Worm (Caenorhabditis elegans) whole organism, L3 larva: ENCODE data around the gene pat-6.

Experiments used
- ZK546.5 ChIP-seq: sonication (generic microtip); optimal IDR thresholded peaks from 2 replicates; lab custom pipeline; 2017; ENCODE audit warnings: missing biosample characterization, missing genetic modification characterization
- aly-2 ChIP-seq: fragments of 150-350 bp; optimal IDR thresholded peaks from 2 replicates; lab custom pipeline; 2014; ENCODE audit warnings: missing biosample characterization, missing genetic modification characterization
- ama-1 ChIP-seq: fragments of 150-350 bp; optimal IDR thresholded peaks from 2 replicates; lab custom pipeline; 2018
- ceh-28 ChIP-seq: fragments of 150-350 bp; optimal IDR thresholded peaks from 2 replicates; lab custom pipeline; 2014; ENCODE audit warnings: missing biosample characterization, missing genetic modification reagents, missing genetic modification characterization
- ceh-82 ChIP-seq: fragments of 150-350 bp; optimal IDR thresholded peaks from 2 replicates; lab custom pipeline; 2014; ENCODE audit warnings: missing biosample characterization, missing genetic modification characterization
- ceh-9 ChIP-seq: sonication (generic microtip); optimal IDR thresholded peaks from 2 replicates; lab custom pipeline; 2018; ENCODE audit warnings: missing biosample characterization, missing genetic modification characterization
- egl-5 ChIP-seq: fragments of 150-350 bp; optimal IDR thresholded peaks from 2 replicates; lab custom pipeline; 2017; ENCODE audit warnings: missing biosample characterization, missing genetic modification reagents, missing genetic modification characterization, inconsistent platforms
- elt-1 ChIP-seq: fragments of 150-350 bp; optimal IDR thresholded peaks from 2 replicates; lab custom pipeline; 2014; ENCODE audit warnings: missing biosample characterization, missing genetic modification characterization
- elt-2 ChIP-seq: sonication (generic microtip); optimal IDR thresholded peaks from 2 replicates; lab custom pipeline; 2016; ENCODE audit warnings: missing genetic modification reagents, mild to moderate bottlenecking, missing genetic modification characterization, missing compliant biosample characterization
- elt-3 ChIP-seq, 3 experiments: fragments of 150-350 bp in 1 of 3; sonication (generic microtip) in 2 of 3; optimal IDR thresholded peaks; 2 replicates in 2 of 3; 4 replicates in 1 of 3; lab custom pipeline; 2014 to 2017; ENCODE audit warnings: missing biosample characterization in 3 of 3, missing genetic modification characterization in 3 of 3
- eor-1 ChIP-seq, 2 experiments: fragments of 150-350 bp; optimal IDR thresholded peaks; 2 replicates each; lab custom pipeline; 2014 to 2018; ENCODE audit warnings: missing biosample characterization in 2 of 2, missing genetic modification characterization in 2 of 2
- fkh-10 ChIP-seq: sonication (generic microtip); optimal IDR thresholded peaks from 2 replicates; lab custom pipeline; 2017; ENCODE audit warnings: missing biosample characterization, missing genetic modification reagents, missing genetic modification characterization
- fkh-2 ChIP-seq: fragments of 150-350 bp; optimal IDR thresholded peaks from 2 replicates; lab custom pipeline; 2014; ENCODE audit warnings: missing biosample characterization, missing genetic modification reagents, missing genetic modification characterization
- fos-1 ChIP-seq: fragments of 150-350 bp; optimal IDR thresholded peaks from 2 replicates; lab custom pipeline; 2014; ENCODE audit warnings: missing biosample characterization, missing genetic modification characterization
- jun-1 ChIP-seq: fragments of 150-350 bp; optimal IDR thresholded peaks from 2 replicates; lab custom pipeline; 2014; ENCODE audit warnings: missing biosample characterization, missing genetic modification reagents, missing genetic modification characterization
- lin-15B ChIP-seq: fragments of 150-350 bp; optimal IDR thresholded peaks from 2 replicates; lab custom pipeline; 2014; ENCODE audit warnings: missing biosample characterization, missing genetic modification characterization
- mml-1 ChIP-seq: fragments of 150-350 bp; sonication (generic microtip); optimal IDR thresholded peaks from 3 replicates; lab custom pipeline; 2014; ENCODE audit warnings: missing biosample characterization, missing genetic modification characterization
- nfya-1 ChIP-seq: sonication (generic microtip); optimal IDR thresholded peaks from 2 replicates; lab custom pipeline; 2017; ENCODE audit warnings: missing genetic modification characterization, mild to moderate bottlenecking, missing compliant biosample characterization, antibody characterized with exemption, moderate library complexity; ENCODE audit not compliant: insufficient read depth
- nhr-11 ChIP-seq: fragments of 150-350 bp; optimal IDR thresholded peaks from 2 replicates; lab custom pipeline; 2014; ENCODE audit warnings: missing biosample characterization, missing genetic modification characterization
- nhr-12 ChIP-seq: fragments of 150-350 bp; optimal IDR thresholded peaks from 2 replicates; lab custom pipeline; 2014; ENCODE audit warnings: missing biosample characterization, missing genetic modification characterization
- nhr-23 ChIP-seq: fragments of 150-350 bp; optimal IDR thresholded peaks from 2 replicates; lab custom pipeline; 2014; ENCODE audit warnings: missing biosample characterization, missing genetic modification reagents, missing genetic modification characterization
- nhr-237 ChIP-seq: fragments of 150-350 bp; optimal IDR thresholded peaks from 2 replicates; lab custom pipeline; 2014; ENCODE audit warnings: missing biosample characterization, missing genetic modification characterization
- nhr-25 ChIP-seq: sonication (generic microtip); optimal IDR thresholded peaks from 2 replicates; lab custom pipeline; 2017; ENCODE audit warnings: missing biosample characterization, missing genetic modification characterization
- nhr-28 ChIP-seq: fragments of 150-350 bp; optimal IDR thresholded peaks from 2 replicates; lab custom pipeline; 2014; ENCODE audit warnings: missing biosample characterization, missing genetic modification characterization
- nhr-43 ChIP-seq: sonication (generic microtip); optimal IDR thresholded peaks from 2 replicates; lab custom pipeline; 2016; ENCODE audit warnings: mild to moderate bottlenecking, missing genetic modification characterization, missing compliant biosample characterization; ENCODE audit not compliant: poor library complexity, severe bottlenecking
- nhr-76 ChIP-seq: fragments of 150-350 bp; sonication (generic microtip); optimal IDR thresholded peaks from 5 replicates; lab custom pipeline; 2014; ENCODE audit warnings: missing biosample characterization, missing genetic modification characterization
- nhr-77 ChIP-seq: fragments of 150-350 bp; optimal IDR thresholded peaks from 2 replicates; lab custom pipeline; 2014; ENCODE audit warnings: missing biosample characterization, missing genetic modification characterization
- pha-4 ChIP-seq: fragments of 150-350 bp; optimal IDR thresholded peaks from 2 replicates; lab custom pipeline; 2014; ENCODE audit warnings: missing biosample characterization, missing genetic modification reagents, missing genetic modification characterization
- pqm-1 ChIP-seq: fragments of 150-350 bp; optimal IDR thresholded peaks from 2 replicates; lab custom pipeline; 2017; ENCODE audit warnings: missing biosample characterization, missing genetic modification characterization, inconsistent platforms
- sea-2 ChIP-seq: fragments of 150-350 bp; sonication (generic microtip); optimal IDR thresholded peaks from 4 replicates; lab custom pipeline; 2014; ENCODE audit warnings: missing biosample characterization, missing genetic modification reagents, missing genetic modification characterization
- skn-1 ChIP-seq: fragments of 150-350 bp; optimal IDR thresholded peaks from 2 replicates; lab custom pipeline; 2014; ENCODE audit warnings: missing biosample characterization, missing genetic modification characterization
- tbx-2 ChIP-seq: sonication (generic microtip); optimal IDR thresholded peaks from 2 replicates; lab custom pipeline; 2016; ENCODE audit warnings: mild to moderate bottlenecking, missing genetic modification characterization, missing compliant biosample characterization
- ztf-11 ChIP-seq: fragments of 150-350 bp; optimal IDR thresholded peaks from 2 replicates; lab custom pipeline; 2014; ENCODE audit warnings: missing biosample characterization, missing genetic modification characterization
- ztf-4 ChIP-seq: fragments of 150-350 bp; optimal IDR thresholded peaks from 2 replicates; lab custom pipeline; 2014; ENCODE audit warnings: missing biosample characterization, missing genetic modification characterization

pat-6 gene

DNA sequence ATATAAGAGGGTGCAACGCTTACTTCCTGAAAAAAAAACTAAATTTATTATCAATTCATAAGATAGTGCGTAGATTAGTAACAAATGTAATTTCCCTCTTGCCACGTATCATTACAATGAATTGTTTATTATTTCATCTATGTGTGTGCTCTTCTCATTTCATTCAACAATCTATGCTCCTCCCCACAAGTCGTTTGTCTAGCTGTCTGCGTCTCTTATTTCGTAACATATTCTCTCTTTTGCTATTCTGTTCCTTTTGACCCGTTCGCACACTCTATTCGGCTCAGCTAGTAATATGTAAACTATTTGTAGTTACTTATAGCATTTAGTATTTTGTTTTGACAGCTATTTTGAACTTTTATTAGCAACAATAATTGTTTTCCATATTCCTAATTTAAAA, 18.0 kb upstream of the pat-6 start:
- peak; percentile 35 for TF ChIP-seq pha-4 (tag; lab: Kevin White, UChicago)
- no peak for TF ChIP-seq sea-2 (GFP tag; lab: Kevin White, UChicago)

DNA sequence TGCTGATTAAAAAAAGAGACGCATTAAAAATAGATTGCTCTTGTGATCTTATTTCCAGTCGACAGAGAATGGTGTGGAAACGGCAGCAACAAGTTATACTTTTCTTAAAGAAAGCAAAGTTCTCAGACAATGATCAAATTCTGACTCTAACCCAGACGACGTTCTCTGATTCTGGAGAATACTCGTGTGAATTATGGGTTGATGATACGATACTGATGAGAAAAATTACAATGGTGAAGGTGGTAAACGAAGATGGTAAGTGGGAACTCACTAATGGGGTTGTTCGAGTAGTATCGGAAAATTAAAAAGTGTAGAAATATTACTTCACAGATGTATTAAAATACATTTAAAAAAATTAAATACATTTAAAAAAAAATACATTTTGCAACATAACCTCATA, 14.3 kb upstream of the pat-6 start:
- TF ChIP-seq fkh-2 (tag; lab: Kevin White, UChicago) (no peak), pha-4 (tag; lab: Kevin White, UChicago) (no peak), nhr-77 (no peak), elt-1 (tag; lab: Kevin White, UChicago) (no peak), nhr-237 (tag; lab: Kevin White, UChicago) (no peak), lin-15B (tag; lab: Kevin White, UChicago) (no peak), ztf-4 (no peak), elt-3 (tag; optimal IDR thresholded peaks at IDR 0.05; lab: Kevin White, UChicago) (no peak), elt-2 (tag; lab: Kevin White, UChicago) (no peak), nhr-12 (tag; lab: Kevin White, UChicago) (no peak), skn-1 (no peak), nhr-23 (tag; lab: Kevin White, UChicago) (no peak), fkh-10 (GFP tag; lab: Kevin White, UChicago) (no peak), ztf-11 (tag; lab: Kevin White, UChicago) (no peak), eor-1 (tag; optimal IDR thresholded peaks at IDR 0.05; lab: Kevin White, UChicago) (no peak), ama-1 (lab: Kevin White, UChicago) (no peak), ZK546.5 (tag; lab: Kevin White, UChicago) (no peak)

DNA sequence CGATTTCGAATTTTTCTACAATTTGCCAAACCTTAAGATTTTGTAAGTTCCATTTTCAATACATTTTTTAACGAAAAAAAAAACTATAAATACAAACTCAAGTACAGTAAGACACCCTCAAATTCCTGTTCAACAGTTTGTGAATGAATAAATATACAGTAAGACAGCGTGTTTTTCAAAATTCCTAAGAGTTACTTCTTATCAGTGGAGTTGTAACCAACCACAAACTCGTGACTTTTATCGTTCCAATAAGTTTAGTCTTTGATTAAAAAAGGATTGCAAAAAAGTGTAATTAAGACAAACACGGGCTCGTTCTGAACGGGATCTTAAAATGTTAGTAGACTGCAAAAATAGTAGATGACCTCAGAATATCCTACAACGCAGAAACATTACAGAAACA, 11.1 kb upstream of the pat-6 start:
- peak; percentile 30 for TF ChIP-seq pha-4 (tag; lab: Kevin White, UChicago)
- TF ChIP-seq fkh-2 (tag; lab: Kevin White, UChicago), result no peak
- TF ChIP-seq nhr-11 (tag; lab: Kevin White, UChicago), result no peak
- no peak for TF ChIP-seq fos-1 (tag; lab: Kevin White, UChicago)
- no peak for TF ChIP-seq ceh-9
- TF ChIP-seq pqm-1 (tag; lab: Kevin White, UChicago), result peak; percentile 68
- TF ChIP-seq mml-1 (tag; lab: Kevin White, UChicago), result no peak
- TF ChIP-seq ceh-82 (tag; lab: Kevin White, UChicago), result no peak
- TF ChIP-seq ztf-11 (tag; lab: Kevin White, UChicago), result no peak
- no peak for TF ChIP-seq egl-5 (tag; lab: Kevin White, UChicago)
- TF ChIP-seq elt-2 (tag; lab: Kevin White, UChicago), result peak; percentile 62
- TF ChIP-seq tbx-2, result no peak

DNA sequence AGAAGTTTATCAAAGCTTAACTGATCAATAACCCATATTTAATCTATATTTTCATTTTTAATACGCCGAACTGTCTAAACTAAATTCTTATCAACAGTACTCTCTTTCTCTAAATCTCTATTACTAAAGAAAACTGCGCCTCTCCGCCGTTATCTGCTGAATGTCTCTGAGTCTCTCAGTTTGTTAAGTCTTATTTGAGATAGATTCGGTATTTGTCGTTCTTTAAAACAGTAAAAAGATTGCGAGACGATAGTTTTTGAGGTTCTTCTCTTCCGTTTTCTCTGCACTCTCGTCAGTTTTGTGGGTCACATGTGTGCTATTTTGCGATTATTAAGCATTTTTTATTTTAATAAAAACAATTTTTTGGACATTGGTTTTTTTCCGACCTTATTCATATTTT, 10.2 kb upstream of the pat-6 start, which contains the start of gene sma-10:
TSS of gene sma-10 (plus strand) at position 236 of the 400 bp plus-strand sequence.
- TF ChIP-seq nhr-11 (tag; lab: Kevin White, UChicago) (no peak), ztf-4 (no peak), elt-3 (tag; optimal IDR thresholded peaks at IDR 0.05; lab: Kevin White, UChicago) (peak in 2 of 3 experiments; percentile 17 to 58), ztf-11 (tag; lab: Kevin White, UChicago) (no peak), jun-1 (tag; lab: Kevin White, UChicago) (peak; percentile 82), nhr-12 (tag; lab: Kevin White, UChicago) (no peak), nhr-28 (tag; lab: Kevin White, UChicago) (no peak), elt-2 (tag; lab: Kevin White, UChicago) (peak; percentile 97), nfya-1 (tag; lab: Kevin White, UChicago) (peak; percentile 29), fkh-2 (tag; lab: Kevin White, UChicago) (no peak), nhr-23 (tag; lab: Kevin White, UChicago) (peak; percentile 76), pha-4 (tag; lab: Kevin White, UChicago) (peak; percentile 82), pqm-1 (tag; lab: Kevin White, UChicago) (peak; percentile 98), aly-2 (tag; lab: Kevin White, UChicago) (no peak), tbx-2 (no peak), nhr-43 (tag; lab: Kevin White, UChicago) (peak; percentile 0), ceh-9 (no peak), ceh-28 (tag; lab: Kevin White, UChicago) (peak; percentile 65), nhr-25 (tag; lab: Kevin White, UChicago) (no peak), lin-15B (tag; lab: Kevin White, UChicago) (no peak), nhr-76 (no peak), eor-1 (tag; optimal IDR thresholded peaks at IDR 0.05; lab: Kevin White, UChicago) (no peak)
